Fruit fly (Drosophila melanogaster) whole organism, embryonic: Measurements from ENCODE around the gene PGAP1.

Experiments
- Antp ChIP-seq: fragments of 200-800 bp; sonication (Bioruptor generic); optimal IDR thresholded peaks from 3 replicates; lab custom pipeline; 2016; ENCODE audit warnings: missing biosample characterization, missing genetic modification characterization
- Atf-2 ChIP-seq: fragments of 200-800 bp; sonication (Bioruptor generic); optimal IDR thresholded peaks from 2 replicates; lab custom pipeline; 2016; ENCODE audit warnings: missing biosample characterization, missing genetic modification characterization
- CG10321 ChIP-seq: fragments of 200-800 bp; sonication (Bioruptor generic); IDR thresholded peaks from 2 replicates; pipeline ENCODE4 v1.3.6; 2022; ENCODE audit warnings: missing biosample characterization, missing genetic modification characterization
- CG10565 ChIP-seq: fragments of 200-800 bp; sonication (Bioruptor generic); optimal IDR thresholded peaks from 3 replicates; lab custom pipeline; 2016; ENCODE audit warnings: missing biosample characterization, mild to moderate bottlenecking, missing genetic modification characterization
- CG10979 ChIP-seq: fragments of 200-800 bp; sonication (Bioruptor generic); optimal IDR thresholded peaks from 2 replicates; lab custom pipeline; 2018; ENCODE audit warnings: missing biosample characterization, mild to moderate bottlenecking, missing genetic modification characterization, moderate library complexity
- CG12236 ChIP-seq: fragments of 200-800 bp; sonication (Bioruptor generic); optimal IDR thresholded peaks from 2 replicates; lab custom pipeline; 2016; ENCODE audit warnings: missing biosample characterization, missing genetic modification characterization
- CG12744 ChIP-seq: fragments of 200-800 bp; sonication (Bioruptor generic); optimal IDR thresholded peaks from 2 replicates; lab custom pipeline; 2016; ENCODE audit warnings: missing biosample characterization, missing genetic modification characterization
- CG13287 ChIP-seq: fragments of 200-800 bp; sonication (Bioruptor generic); IDR thresholded peaks from 2 replicates; pipeline ENCODE4 v1.3.6; 2022; ENCODE audit warnings: missing biosample characterization, missing genetic modification characterization; ENCODE audit not compliant: partially characterized antibody
- CG13296 ChIP-seq: fragments of 200-800 bp; sonication (Bioruptor generic); optimal IDR thresholded peaks from 3 replicates; lab custom pipeline; 2018; ENCODE audit warnings: missing biosample characterization, mild to moderate bottlenecking, missing genetic modification characterization
- CG15514 ChIP-seq: fragments of 200-800 bp; sonication (Bioruptor generic); optimal IDR thresholded peaks from 3 replicates; lab custom pipeline; 2017; ENCODE audit warnings: missing biosample characterization, missing genetic modification characterization, mild to moderate bottlenecking, moderate library complexity, missing genetic modification reagents
- CG17829 ChIP-seq: fragments of 200-800 bp; optimal IDR thresholded peaks from 2 replicates; lab custom pipeline; 2019; ENCODE audit warnings: missing biosample characterization, mild to moderate bottlenecking, missing genetic modification characterization, moderate library complexity
- CG30020 ChIP-seq: fragments of 200-800 bp; optimal IDR thresholded peaks from 2 replicates; lab custom pipeline; 2019; ENCODE audit warnings: missing biosample characterization, mild to moderate bottlenecking, missing genetic modification characterization, moderate library complexity
- CG33213 ChIP-seq: fragments of 200-800 bp; sonication (Bioruptor generic); optimal IDR thresholded peaks from 3 replicates; lab custom pipeline; 2016; ENCODE audit warnings: missing biosample characterization, missing genetic modification characterization
- CG34422 ChIP-seq: fragments of 200-800 bp; sonication (Bioruptor generic); IDR thresholded peaks from 3 replicates; pipeline ENCODE4 v1.3.6; 2022; ENCODE audit warnings: missing biosample characterization, missing genetic modification characterization
- CG4360 ChIP-seq: fragments of 200-800 bp; sonication (Bioruptor generic); IDR thresholded peaks from 2 replicates; pipeline ENCODE4 v1.3.6; 2022; ENCODE audit warnings: missing biosample characterization, missing genetic modification characterization
- CG4424 ChIP-seq: fragments of 200-800 bp; sonication (Bioruptor generic); optimal IDR thresholded peaks from 3 replicates; lab custom pipeline; 2016; ENCODE audit warnings: missing biosample characterization, missing genetic modification characterization
- CG5245 ChIP-seq: fragments of 200-800 bp; sonication (Bioruptor generic); optimal IDR thresholded peaks from 3 replicates; lab custom pipeline; 2016; ENCODE audit warnings: missing biosample characterization, missing genetic modification characterization
- CG5953 ChIP-seq: fragments of 200-800 bp; sonication (Bioruptor generic); IDR thresholded peaks from 2 replicates; pipeline ENCODE4 v1.3.6; 2022; ENCODE audit warnings: missing biosample characterization, missing genetic modification characterization
- CG7987 ChIP-seq: fragments of 200-800 bp; sonication (Bioruptor generic); optimal IDR thresholded peaks from 2 replicates; lab custom pipeline; 2018; ENCODE audit warnings: missing biosample characterization, mild to moderate bottlenecking, missing genetic modification characterization, moderate library complexity
- CG8089 ChIP-seq: fragments of 200-800 bp; sonication (Bioruptor generic); optimal IDR thresholded peaks from 3 replicates; lab custom pipeline; 2016; ENCODE audit warnings: missing biosample characterization, missing genetic modification characterization
- CG9797 ChIP-seq: fragments of 200-800 bp; sonication (Bioruptor generic); optimal IDR thresholded peaks from 3 replicates; lab custom pipeline; 2018; ENCODE audit warnings: missing biosample characterization, mild to moderate bottlenecking, missing genetic modification characterization
- Camta ChIP-seq: fragments of 200-800 bp; sonication (Bioruptor generic); optimal IDR thresholded peaks from 2 replicates; lab custom pipeline; 2016; ENCODE audit warnings: missing biosample characterization, missing genetic modification characterization
- Dad ChIP-seq: fragments of 200-800 bp; sonication (Bioruptor generic); optimal IDR thresholded peaks from 3 replicates; lab custom pipeline; 2016; ENCODE audit warnings: missing biosample characterization, missing genetic modification characterization
- Dek ChIP-seq: fragments of 200-800 bp; sonication (Bioruptor generic); optimal IDR thresholded peaks from 3 replicates; lab custom pipeline; 2019; ENCODE audit warnings: missing biosample characterization, mild to moderate bottlenecking, missing genetic modification characterization, moderate library complexity
- Doc2 ChIP-seq: fragments of 200-800 bp; sonication (Bioruptor generic); IDR thresholded peaks from 2 replicates; pipeline ENCODE4 v1.3.6; 2022; ENCODE audit warnings: missing biosample characterization, missing genetic modification characterization
- E2f1 ChIP-seq: fragments of 200-800 bp; sonication (Bioruptor generic); IDR thresholded peaks from 2 replicates; pipeline ENCODE4 v1.3.6; 2022; ENCODE audit warnings: missing biosample characterization, missing genetic modification characterization
- Hr39 ChIP-seq: fragments of >200 bp; optimal IDR thresholded peaks from 2 replicates; lab custom pipeline; 2017
- MESR4 ChIP-seq: fragments of 200-800 bp; sonication (Bioruptor generic); optimal IDR thresholded peaks from 2 replicates; lab custom pipeline; 2018; ENCODE audit warnings: missing biosample characterization, mild to moderate bottlenecking, missing genetic modification characterization, moderate library complexity
- Max ChIP-seq: fragments of 200-800 bp; sonication (Bioruptor generic); optimal IDR thresholded peaks from 2 replicates; lab custom pipeline; 2016; ENCODE audit warnings: missing biosample characterization, mild to moderate bottlenecking, missing genetic modification characterization
- Med ChIP-seq: fragments of 200-800 bp; sonication (Bioruptor generic); peaks from one replicate; lab custom pipeline; 2016; ENCODE audit warnings: missing biosample characterization, missing genetic modification characterization, mild to moderate bottlenecking, inconsistent platforms, moderate library complexity
- NC2β ChIP-seq: fragments of 200-800 bp; sonication (Bioruptor generic); optimal IDR thresholded peaks from 2 replicates; lab custom pipeline; 2016; ENCODE audit warnings: missing biosample characterization, missing genetic modification characterization
- NFAT ChIP-seq: fragments of 200-800 bp; sonication (Bioruptor generic); IDR thresholded peaks from 2 replicates; pipeline ENCODE4 v1.3.6; 2022; ENCODE audit warnings: missing biosample characterization, missing genetic modification characterization
- Neu2 ChIP-seq: fragments of 200-800 bp; sonication (Bioruptor generic); optimal IDR thresholded peaks from 3 replicates; lab custom pipeline; 2016; ENCODE audit warnings: missing biosample characterization, missing genetic modification characterization, borderline replicate concordance
- YL-1 ChIP-seq: fragments of 200-800 bp; sonication (Bioruptor generic); optimal IDR thresholded peaks from 3 replicates; lab custom pipeline; 2017; ENCODE audit warnings: missing biosample characterization, mild to moderate bottlenecking, missing genetic modification characterization
- bab2 ChIP-seq: fragments of 200-800 bp; sonication (Bioruptor generic); optimal IDR thresholded peaks from 2 replicates; lab custom pipeline; 2016; ENCODE audit warnings: missing biosample characterization, missing genetic modification characterization
- bigmax ChIP-seq: fragments of 200-800 bp; sonication (Bioruptor generic); optimal IDR thresholded peaks from 2 replicates; lab custom pipeline; 2018; ENCODE audit warnings: missing biosample characterization, mild to moderate bottlenecking, missing genetic modification characterization
- cato ChIP-seq: fragments of 200-800 bp; sonication (Bioruptor generic); optimal IDR thresholded peaks from 2 replicates; lab custom pipeline; 2016; ENCODE audit warnings: missing biosample characterization, missing genetic modification characterization, borderline replicate concordance
- crc ChIP-seq: fragments of 200-800 bp; sonication (Bioruptor generic); optimal IDR thresholded peaks from 2 replicates; lab custom pipeline; 2016; ENCODE audit warnings: missing biosample characterization, missing genetic modification characterization
- dm ChIP-seq: fragments of 200-800 bp; sonication (Bioruptor generic); optimal IDR thresholded peaks from 3 replicates; lab custom pipeline; 2016; ENCODE audit warnings: missing biosample characterization, missing genetic modification characterization
- gem ChIP-seq: fragments of 200-800 bp; sonication (Bioruptor generic); optimal IDR thresholded peaks from 2 replicates; lab custom pipeline; 2019; ENCODE audit warnings: missing biosample characterization, mild to moderate bottlenecking, missing genetic modification characterization, moderate library complexity
- hkb ChIP-seq, 2 experiments: fragments of 200-800 bp in 1 of 2; fragments of >200 bp in 1 of 2; sonication (Bioruptor generic) in 1 of 2; IDR thresholded peaks in 1 of 2; optimal IDR thresholded peaks in 1 of 2; 2 replicates each; pipeline versions ENCODE4 v1.3.6 to Lab custom; 2017 to 2022; ENCODE audit warnings: missing biosample characterization in 1 of 2, missing genetic modification characterization in 1 of 2
- inv ChIP-seq: fragments of 200-800 bp; sonication (Bioruptor generic); IDR thresholded peaks from 2 replicates; pipeline ENCODE4 v1.3.6; 2022; ENCODE audit warnings: missing biosample characterization, missing genetic modification characterization; ENCODE audit not compliant: partially characterized antibody
- knrl ChIP-seq: fragments of 200-800 bp; sonication (Bioruptor generic); IDR thresholded peaks from 3 replicates; pipeline ENCODE4 v1.3.6; 2022; ENCODE audit warnings: missing biosample characterization, missing genetic modification characterization; ENCODE audit not compliant: partially characterized antibody
- pho ChIP-seq: fragments of 200-800 bp; sonication (Bioruptor generic); optimal IDR thresholded peaks from 2 replicates; lab custom pipeline; 2016; ENCODE audit warnings: missing biosample characterization, missing genetic modification characterization
- rib ChIP-seq: fragments of 200-800 bp; sonication (Bioruptor generic); IDR thresholded peaks from 2 replicates; pipeline ENCODE4 v1.3.6; 2022; ENCODE audit warnings: missing biosample characterization, missing genetic modification characterization
- row ChIP-seq: fragments of 200-800 bp; sonication (Bioruptor generic); IDR thresholded peaks from 3 replicates; pipeline ENCODE4 v1.3.6; 2022; ENCODE audit warnings: missing biosample characterization, missing genetic modification characterization
- run ChIP-seq: fragments of 200-800 bp; sonication (Bioruptor generic); optimal IDR thresholded peaks from 3 replicates; lab custom pipeline; 2018; ENCODE audit warnings: missing biosample characterization, mild to moderate bottlenecking, missing genetic modification characterization
- trh ChIP-seq: fragments of 200-800 bp; sonication (Bioruptor generic); optimal IDR thresholded peaks from 2 replicates; lab custom pipeline; 2016; ENCODE audit warnings: missing biosample characterization, missing genetic modification characterization
- ttk ChIP-seq: fragments of 200-800 bp; sonication (Bioruptor generic); IDR thresholded peaks from 2 replicates; pipeline ENCODE4 v2.1.2; 2022; ENCODE audit warnings: missing biosample characterization, missing genetic modification characterization
- vnd ChIP-seq: fragments of 200-800 bp; sonication (Bioruptor generic); IDR thresholded peaks from 3 replicates; pipeline ENCODE4 v1.3.6; 2022; ENCODE audit warnings: missing biosample characterization, missing genetic modification characterization; ENCODE audit not compliant: partially characterized antibody

The PGAP1 gene

DNA sequence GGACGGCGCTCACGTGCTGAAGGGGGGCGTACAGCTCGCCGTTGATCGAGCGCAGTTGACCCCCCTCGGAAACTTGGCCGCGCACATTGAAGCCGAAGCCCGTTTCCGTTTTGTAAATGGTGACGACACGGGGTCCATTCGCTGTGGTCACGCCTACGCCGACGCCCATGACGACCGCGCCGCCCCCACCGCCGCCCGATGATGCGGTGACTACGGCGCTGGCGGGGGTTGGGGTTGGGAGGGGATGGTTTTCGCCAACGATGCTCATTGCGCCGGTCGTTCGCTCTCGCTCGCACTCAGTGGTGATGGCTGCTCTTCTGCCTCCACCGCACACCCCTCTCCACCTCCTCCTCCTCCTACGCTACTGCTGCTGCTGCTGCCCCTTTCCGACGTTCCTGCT, 47.9 kb upstream of the PGAP1 start (continued):
- TF ChIP-seq knrl (GFP tag; lab: Robert Waterston, UW) (no peak), row (peak; percentile 47; the same call in 1 of the 3 replicates), CG4360 (GFP tag; lab: Robert Waterston, UW) (no peak), run (tag; lab: Kevin White, UChicago) (no peak), CG10979 (tag; lab: Kevin White, UChicago) (no peak), Atf-2 (GFP tag; lab: Kevin White, UChicago) (no peak), CG8089 (GFP tag; lab: Kevin White, UChicago) (no peak), bab2 (GFP tag; lab: Kevin White, UChicago) (no peak), cato (GFP tag; lab: Kevin White, UChicago) (no peak), Dek (no peak), CG9797 (GFP tag; lab: Kevin White, UChicago) (no peak), CG7987 (GFP tag; lab: Kevin White, UChicago) (no peak), Hr39 (lab: Kevin White, UChicago) (no peak), CG5245 (no peak), MESR4 (GFP tag; lab: Kevin White, UChicago) (no peak), CG4424 (GFP tag; lab: Kevin White, UChicago) (peak; percentile 22), CG10565 (GFP tag; lab: Kevin White, UChicago) (no peak), Dad (GFP tag; lab: Kevin White, UChicago) (no peak), trh (GFP tag; lab: Kevin White, UChicago) (no peak), CG17829 (tag; lab: Kevin White, UChicago) (no peak), inv (GFP tag; lab: Robert Waterston, UW) (no peak), Doc2 (GFP tag; lab: Robert Waterston, UW) (no peak), pho (GFP tag; lab: Kevin White, UChicago) (no peak), Max (no peak), NFAT (GFP tag; lab: Robert Waterston, UW) (0 out of 2 replicates have a peak, but pooled peaks have one; percentile 19), CG33213 (GFP tag; lab: Kevin White, UChicago) (no peak), CG5953 (GFP tag; lab: Robert Waterston, UW) (0 out of 2 replicates have a peak, but pooled peaks have one; percentile 4), CG34422 (GFP tag; lab: Robert Waterston, UW) (peak; percentile 80; the same call in 1 of the 3 replicates), ttk (GFP tag; lab: Robert Waterston, UW) (peak; percentile 33; the same call in 1 of the 2 replicates), dm (no peak), Camta (no peak), Med (GFP tag; lab: Kevin White, UChicago) (peak; percentile 81), CG30020 (tag; lab: Kevin White, UChicago) (no peak), CG10321 (GFP tag; lab: Robert Waterston, UW) (0 out of 2 replicates have a peak, but pooled peaks have one; percentile 23), Neu2 (GFP tag; lab: Kevin White, UChicago) (no peak), CG12744 (no peak), Antp (GFP tag; lab: Kevin White, UChicago) (peak; percentile 42), bigmax (GFP tag; lab: Kevin White, UChicago) (no peak), gem (tag; lab: Kevin White, UChicago) (peak; percentile 8), hkb (optimal IDR thresholded peaks at IDR 0.05; lab: Kevin White, UChicago) (no peak), hkb (GFP tag; IDR thresholded peaks at IDR 0.05; lab: Robert Waterston, UW) (peak; percentile 54; the same call in 1 of the 2 replicates), crc (GFP tag; lab: Kevin White, UChicago) (no peak), CG12236 (no peak), NC2β (GFP tag; lab: Kevin White, UChicago) (no peak), CG13296 (GFP tag; lab: Kevin White, UChicago) (no peak), CG13287 (GFP tag; lab: Robert Waterston, UW) (no peak), E2f1 (GFP tag; lab: Robert Waterston, UW) (peak; percentile 17; the same call in 1 of the 2 replicates), vnd (GFP tag; lab: Robert Waterston, UW) (no peak), YL-1 (GFP tag; lab: Kevin White, UChicago) (no peak), rib (GFP tag; lab: Robert Waterston, UW) (no peak; the same call in 1 of the 2 replicates), CG15514 (GFP tag; lab: Kevin White, UChicago) (peak; percentile 35)
